Worm (Caenorhabditis elegans) whole organism, young adult: ENCODE measurements around the gene T04F3.3.

Experiments
- K11D2.4 ChIP-seq: fragments of 200-800 bp; sonication (Bioruptor generic); IDR thresholded peaks from 2 replicates; pipeline ENCODE4 v1.3.6; 2022; ENCODE audit warnings: missing genetic modification reagents, missing genetic modification characterization, missing compliant biosample characterization
- ama-1 ChIP-seq, 3 experiments: fragments of 150-350 bp in 1 of 3; sonication (generic microtip) in 2 of 3; optimal IDR thresholded peaks; 2 replicates each; lab custom pipeline; 2014 to 2018; ENCODE audit warnings: missing biosample characterization in 2 of 3, missing genetic modification characterization in 2 of 3, missing genetic modification reagents in 2 of 3
- hrde-1 ChIP-seq: sonication (generic microtip); optimal IDR thresholded peaks from 2 replicates; lab custom pipeline; 2016; ENCODE audit warnings: missing genetic modification characterization, mild to moderate bottlenecking, missing compliant biosample characterization, moderate library complexity, missing genotype, missing genetic modification reagents, borderline replicate concordance
- nfya-1 ChIP-seq: sonication (generic microtip); optimal IDR thresholded peaks from 2 replicates; lab custom pipeline; 2017; ENCODE audit warnings: antibody characterized with exemption, missing compliant biosample characterization, missing genetic modification characterization, borderline replicate concordance; ENCODE audit not compliant: insufficient read depth
- ztf-18 ChIP-seq: sonication (generic microtip); optimal IDR thresholded peaks from 2 replicates; lab custom pipeline; 2016; ENCODE audit warnings: missing genotype, mild to moderate bottlenecking, missing genetic modification characterization, missing compliant biosample characterization

ce11 chrV:11779310-11779709, 20.6 kb downstream of the T04F3.3 start:
- no peak for TF ChIP-seq hrde-1 (tag; lab: Kevin White, UChicago)
- no peak for TF ChIP-seq ztf-18 (tag; lab: Kevin White, UChicago)
- no peak for TF ChIP-seq ama-1 (optimal IDR thresholded peaks at IDR 0.05; lab: Kevin White, UChicago)
- no peak for TF ChIP-seq ama-1 (GFP tag; optimal IDR thresholded peaks at IDR 0.05; lab: Kevin White, UChicago)
- no peak for TF ChIP-seq nfya-1 (tag; lab: Kevin White, UChicago)
- TF ChIP-seq K11D2.4 (GFP tag; lab: Robert Waterston, UW), result no peak
